Fruit fly (Drosophila melanogaster) whole organism, embryonic: ENCODE results near the gene CG32379.

Source experiments
- Bdp1 ChIP-seq: fragments of 200-800 bp; sonication (Bioruptor generic); optimal IDR thresholded peaks from 3 replicates; lab custom pipeline; 2016; ENCODE audit warnings: missing biosample characterization, missing genetic modification characterization
- CG10366 ChIP-seq: fragments of 200-800 bp; sonication (Bioruptor generic); IDR thresholded peaks from 2 replicates; pipeline ENCODE4 v1.3.6; 2022; ENCODE audit warnings: missing biosample characterization, missing genetic modification characterization
- CG10431 ChIP-seq: fragments of 200-800 bp; sonication (Bioruptor generic); optimal IDR thresholded peaks from 3 replicates; lab custom pipeline; 2018; ENCODE audit warnings: missing biosample characterization, mild to moderate bottlenecking, missing genetic modification characterization
- CG10959 ChIP-seq: fragments of 200-800 bp; sonication (Bioruptor generic); IDR thresholded peaks from 2 replicates; pipeline ENCODE4 v1.3.6; 2022; ENCODE audit warnings: missing biosample characterization, missing genetic modification characterization
- CG12219 ChIP-seq: fragments of 200-800 bp; sonication (Bioruptor generic); optimal IDR thresholded peaks from 3 replicates; lab custom pipeline; 2018; ENCODE audit warnings: missing biosample characterization, mild to moderate bottlenecking, missing genetic modification characterization
- CG16813 ChIP-seq: fragments of 200-800 bp; sonication (Bioruptor generic); IDR thresholded peaks from 3 replicates; pipeline ENCODE4 v1.3.6; 2022; ENCODE audit warnings: missing biosample characterization, missing genetic modification characterization; ENCODE audit not compliant: partially characterized antibody
- CG17612 ChIP-seq: fragments of 200-800 bp; sonication (Bioruptor generic); IDR thresholded peaks from 2 replicates; pipeline ENCODE4 v1.3.6; 2022; ENCODE audit warnings: missing biosample characterization, missing genetic modification characterization
- CG17912 ChIP-seq: fragments of 200-800 bp; sonication (Bioruptor generic); optimal IDR thresholded peaks from 2 replicates; lab custom pipeline; 2018; ENCODE audit warnings: missing biosample characterization, mild to moderate bottlenecking, missing genetic modification characterization
- CG2116 ChIP-seq: fragments of 200-800 bp; sonication (Bioruptor generic); optimal IDR thresholded peaks from 3 replicates; lab custom pipeline; 2018; ENCODE audit warnings: missing biosample characterization, mild to moderate bottlenecking, missing genetic modification characterization
- CG2712 ChIP-seq: fragments of 200-800 bp; optimal IDR thresholded peaks from 3 replicates; lab custom pipeline; 2019; ENCODE audit warnings: missing biosample characterization, mild to moderate bottlenecking, missing genetic modification characterization, moderate library complexity
- CG32767 ChIP-seq: fragments of 200-800 bp; sonication (Bioruptor generic); IDR thresholded peaks from 2 replicates; pipeline ENCODE4 v1.3.6; 2022; ENCODE audit warnings: missing biosample characterization, missing genetic modification characterization
- CG32772 ChIP-seq: fragments of 200-800 bp; sonication (Bioruptor generic); IDR thresholded peaks from 2 replicates; pipeline ENCODE4 v1.3.6; 2022; ENCODE audit warnings: missing biosample characterization, missing genetic modification characterization
- CG34224 ChIP-seq: fragments of 200-800 bp; sonication (Bioruptor generic); IDR thresholded peaks from 3 replicates; pipeline ENCODE4 v1.3.6; 2022; ENCODE audit warnings: missing biosample characterization, missing genetic modification characterization; ENCODE audit not compliant: partially characterized antibody
- CG4707 ChIP-seq: fragments of 200-800 bp; sonication (Bioruptor generic); optimal IDR thresholded peaks from 2 replicates; lab custom pipeline; 2018; ENCODE audit warnings: missing biosample characterization, mild to moderate bottlenecking, missing genetic modification characterization, moderate library complexity
- CG5245 ChIP-seq: fragments of 200-800 bp; sonication (Bioruptor generic); optimal IDR thresholded peaks from 3 replicates; lab custom pipeline; 2016; ENCODE audit warnings: missing biosample characterization, missing genetic modification characterization
- CG6689 ChIP-seq: fragments of 200-800 bp; sonication (Bioruptor generic); IDR thresholded peaks from 2 replicates; pipeline ENCODE4 v1.3.6; 2022; ENCODE audit warnings: missing biosample characterization, missing genetic modification characterization
- CG6854 ChIP-seq: fragments of 200-800 bp; sonication (Bioruptor generic); optimal IDR thresholded peaks from 3 replicates; lab custom pipeline; 2017; ENCODE audit warnings: missing biosample characterization, mild to moderate bottlenecking, missing genetic modification characterization
- CG7372 ChIP-seq: fragments of 200-800 bp; sonication (Bioruptor generic); IDR thresholded peaks from 2 replicates; pipeline ENCODE4 v1.3.6; 2022; ENCODE audit warnings: missing biosample characterization, missing genetic modification characterization
- CG8478 ChIP-seq: fragments of >200 bp; optimal IDR thresholded peaks from 2 replicates; lab custom pipeline; 2018
- CG9817 ChIP-seq: fragments of 200-800 bp; sonication (Bioruptor generic); optimal IDR thresholded peaks from 2 replicates; lab custom pipeline; 2018; ENCODE audit warnings: missing biosample characterization, mild to moderate bottlenecking, missing genetic modification characterization, moderate library complexity
- CG9876 ChIP-seq: fragments of 200-800 bp; sonication (Bioruptor generic); optimal IDR thresholded peaks from 2 replicates; lab custom pipeline; 2016; ENCODE audit warnings: missing biosample characterization, missing genetic modification characterization
- CG9932 ChIP-seq: fragments of 200-800 bp; sonication (Bioruptor generic); IDR thresholded peaks from 2 replicates; pipeline ENCODE4 v1.3.6; 2022; ENCODE audit warnings: missing biosample characterization, missing genetic modification characterization
- CoRest ChIP-seq: fragments of 200-800 bp; sonication (Bioruptor generic); optimal IDR thresholded peaks from 3 replicates; lab custom pipeline; 2018; ENCODE audit warnings: missing biosample characterization, mild to moderate bottlenecking, missing genetic modification characterization, moderate library complexity
- Dip3 ChIP-seq: fragments of 200-800 bp; sonication (Bioruptor generic); optimal IDR thresholded peaks from 3 replicates; lab custom pipeline; 2016; ENCODE audit warnings: missing biosample characterization, missing genetic modification characterization
- Fer1 ChIP-seq: fragments of 200-800 bp; sonication (Bioruptor generic); optimal IDR thresholded peaks from 2 replicates; lab custom pipeline; 2017; ENCODE audit warnings: missing biosample characterization, mild to moderate bottlenecking, missing genetic modification characterization
- GATAe ChIP-seq: fragments of 200-800 bp; sonication (Bioruptor generic); conservative IDR thresholded peaks from 2 replicates; pipeline ENCODE4 v1.3.6; 2022; ENCODE audit warnings: missing biosample characterization, missing genetic modification characterization
- HLH3B ChIP-seq: fragments of 200-800 bp; sonication (Bioruptor generic); IDR thresholded peaks from 2 replicates; pipeline ENCODE4 v1.3.6; 2022; ENCODE audit warnings: missing biosample characterization, missing genetic modification characterization
- Hmr ChIP-seq: fragments of 200-800 bp; sonication (Bioruptor generic); optimal IDR thresholded peaks from 3 replicates; lab custom pipeline; 2017; ENCODE audit warnings: mild to moderate bottlenecking, missing biosample characterization, missing genetic modification reagents, missing genetic modification characterization
- Hr78 ChIP-seq, 2 experiments: fragments of 200-800 bp in 1 of 2; fragments of >200 bp in 1 of 2; sonication (Bioruptor generic) in 1 of 2; optimal IDR thresholded peaks; 2 replicates each; lab custom pipeline; 2017 to 2019; ENCODE audit warnings: missing biosample characterization in 2 of 2, missing genetic modification characterization in 2 of 2, mild to moderate bottlenecking in 1 of 2, moderate library complexity in 1 of 2
- Mrtf ChIP-seq: fragments of 200-800 bp; sonication (Bioruptor generic); IDR thresholded peaks from 3 replicates; pipeline ENCODE4 v1.3.6; 2022; ENCODE audit warnings: missing biosample characterization, missing genetic modification characterization
- NK7.1 ChIP-seq: fragments of 200-800 bp; sonication (Bioruptor generic); optimal IDR thresholded peaks from 3 replicates; lab custom pipeline; 2016; ENCODE audit warnings: missing biosample characterization, missing genetic modification characterization
- NfI ChIP-seq: fragments of 200-800 bp; sonication (Bioruptor generic); optimal IDR thresholded peaks from 3 replicates; lab custom pipeline; 2018; ENCODE audit warnings: missing biosample characterization, mild to moderate bottlenecking, missing genetic modification characterization, moderate library complexity
- Scr ChIP-seq: fragments of 200-800 bp; sonication (Bioruptor generic); IDR thresholded peaks from 2 replicates; pipeline ENCODE4 v1.3.6; 2022; ENCODE audit warnings: missing biosample characterization, missing genetic modification characterization; ENCODE audit not compliant: partially characterized antibody
- Xbp1 ChIP-seq: fragments of 200-800 bp; sonication (Bioruptor generic); optimal IDR thresholded peaks from 3 replicates; lab custom pipeline; 2016; ENCODE audit warnings: missing biosample characterization, mild to moderate bottlenecking, missing genetic modification characterization
- YL-1 ChIP-seq: fragments of 200-800 bp; sonication (Bioruptor generic); optimal IDR thresholded peaks from 3 replicates; lab custom pipeline; 2017; ENCODE audit warnings: missing biosample characterization, mild to moderate bottlenecking, missing genetic modification characterization
- bab2 ChIP-seq: fragments of 200-800 bp; sonication (Bioruptor generic); optimal IDR thresholded peaks from 2 replicates; lab custom pipeline; 2016; ENCODE audit warnings: missing biosample characterization, missing genetic modification characterization
- bowl ChIP-seq: fragments of 200-800 bp; sonication (Bioruptor generic); IDR thresholded peaks from 2 replicates; pipeline ENCODE4 v1.3.6; 2022; ENCODE audit warnings: missing biosample characterization, missing genetic modification characterization
- danr ChIP-seq: fragments of 200-800 bp; sonication (Bioruptor generic); IDR thresholded peaks from 2 replicates; pipeline ENCODE4 v1.3.6; 2022; ENCODE audit warnings: missing biosample characterization, missing genetic modification characterization
- ems ChIP-seq: fragments of 200-800 bp; sonication (Bioruptor generic); optimal IDR thresholded peaks from 3 replicates; lab custom pipeline; 2016; ENCODE audit warnings: missing biosample characterization, missing genetic modification characterization
- gro ChIP-seq: fragments of 200-800 bp; sonication (Bioruptor generic); optimal IDR thresholded peaks from 2 replicates; lab custom pipeline; 2016; ENCODE audit warnings: missing biosample characterization, missing genetic modification characterization
- gsb-n ChIP-seq: fragments of 200-800 bp; sonication (Bioruptor generic); optimal IDR thresholded peaks from 3 replicates; lab custom pipeline; 2018; ENCODE audit warnings: missing biosample characterization, mild to moderate bottlenecking, missing genetic modification characterization
- h ChIP-seq: fragments of >200 bp; optimal IDR thresholded peaks from 2 replicates; lab custom pipeline; 2017
- kah ChIP-seq: fragments of 200-800 bp; sonication (Bioruptor generic); optimal IDR thresholded peaks from 2 replicates; lab custom pipeline; 2018; ENCODE audit warnings: missing biosample characterization, mild to moderate bottlenecking, missing genetic modification characterization
- oc ChIP-seq: fragments of 200-800 bp; sonication (Bioruptor generic); optimal IDR thresholded peaks from 2 replicates; lab custom pipeline; 2018; ENCODE audit warnings: missing biosample characterization, mild to moderate bottlenecking, missing genetic modification characterization, moderate library complexity
- ranshi ChIP-seq: fragments of 200-800 bp; sonication (Bioruptor generic); IDR thresholded peaks from 2 replicates; pipeline ENCODE4 v1.3.6; 2022; ENCODE audit warnings: missing biosample characterization, missing genetic modification characterization
- sens ChIP-seq: fragments of 200-800 bp; sonication (Bioruptor generic); peaks from one replicate; lab custom pipeline; 2016; ENCODE audit warnings: missing biosample characterization, missing genetic modification characterization
- slbo ChIP-seq: fragments of 200-800 bp; sonication (Bioruptor generic); IDR thresholded peaks from 2 replicates; pipeline ENCODE4 v1.3.6; 2022; ENCODE audit warnings: missing biosample characterization, missing genetic modification characterization
- tap ChIP-seq: fragments of 200-800 bp; optimal IDR thresholded peaks from 3 replicates; lab custom pipeline; 2019; ENCODE audit warnings: missing biosample characterization, mild to moderate bottlenecking, missing genetic modification characterization, moderate library complexity
- tin ChIP-seq: fragments of 200-800 bp; sonication (Bioruptor generic); optimal IDR thresholded peaks from 3 replicates; lab custom pipeline; 2016; ENCODE audit warnings: missing biosample characterization, missing genetic modification characterization
- tx ChIP-seq: fragments of 200-800 bp; sonication (Bioruptor generic); optimal IDR thresholded peaks from 2 replicates; lab custom pipeline; 2016; ENCODE audit warnings: missing biosample characterization, missing genetic modification characterization
- usp ChIP-seq: fragments of >200 bp; optimal IDR thresholded peaks from 2 replicates; lab custom pipeline; 2017; ENCODE audit warnings: missing biosample characterization, missing genetic modification characterization
- vvl ChIP-seq: fragments of 200-800 bp; sonication (Bioruptor generic); IDR thresholded peaks from 2 replicates; pipeline ENCODE4 v1.3.6; 2022; ENCODE audit warnings: missing biosample characterization, missing genetic modification characterization
- zfh1 ChIP-seq: fragments of 200-800 bp; sonication (Bioruptor generic); IDR thresholded peaks from 3 replicates; pipeline ENCODE4 v1.3.6; 2022; ENCODE audit warnings: missing biosample characterization, missing genetic modification characterization

The CG32379 gene

DNA sequence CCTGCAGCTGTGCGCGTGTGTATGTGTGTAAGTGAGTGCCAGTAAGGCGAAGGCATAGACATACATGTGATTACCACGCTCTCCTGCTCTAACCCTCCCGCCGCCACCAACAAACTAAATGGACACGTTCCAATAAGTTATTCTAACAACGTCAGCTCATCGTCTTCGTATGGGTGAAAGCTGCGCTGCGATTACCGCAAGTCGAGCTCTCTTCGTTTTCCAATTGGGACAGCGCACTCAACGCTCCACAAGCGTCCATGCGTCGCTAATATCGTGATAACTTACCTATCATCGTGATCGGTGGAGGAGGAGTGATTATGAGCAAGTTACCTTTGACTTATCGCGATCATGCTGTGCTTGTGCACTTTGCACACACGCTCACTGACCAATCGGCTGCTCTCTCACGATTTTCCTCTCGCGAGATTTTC lies 35.0 kb upstream of the CG32379 start (continued):
- TF ChIP-seq CG5245 (GFP tag; lab: Kevin White, UChicago) (peak; percentile 2), bowl (no peak), h (lab: Kevin White, UChicago) (no peak), zfh1 (GFP tag; lab: Robert Waterston, UW) (0 out of 3 replicates have a peak, but pooled peaks have one; percentile 38), CG34224 (GFP tag; lab: Robert Waterston, UW) (no peak), CG17612 (no peak), CG32767 (GFP tag; lab: Robert Waterston, UW) (no peak), Bdp1 (GFP tag; lab: Kevin White, UChicago) (no peak), NfI (GFP tag; lab: Kevin White, UChicago) (no peak), Scr (GFP tag; lab: Robert Waterston, UW) (no peak), CG10959 (GFP tag; lab: Robert Waterston, UW) (no peak), CG8478 (no peak), CG4707 (no peak), CG2712 (tag; lab: Kevin White, UChicago) (no peak), vvl (peak; percentile 64; the same call in 1 of the 2 replicates), CG9932 (GFP tag; lab: Robert Waterston, UW) (no peak), tx (GFP tag; lab: Kevin White, UChicago) (no peak), Mrtf (GFP tag; lab: Robert Waterston, UW) (no peak), Fer1 (GFP tag; lab: Kevin White, UChicago) (peak; percentile 18), Dip3 (no peak), CG2116 (no peak), CG17912 (GFP tag; lab: Kevin White, UChicago) (no peak), CG16813 (GFP tag; lab: Robert Waterston, UW) (no peak), Xbp1 (GFP tag; lab: Kevin White, UChicago) (no peak), gsb-n (tag; lab: Kevin White, UChicago) (peak; percentile 30), bab2 (GFP tag; lab: Kevin White, UChicago) (no peak), CG32772 (GFP tag; lab: Robert Waterston, UW) (no peak), usp (GFP tag; lab: Kevin White, UChicago) (no peak), sens (GFP tag; lab: Kevin White, UChicago) (peak; percentile 71), ranshi (GFP tag; lab: Robert Waterston, UW) (no peak; the same call in 1 of the 2 replicates), GATAe (no peak), gro (peak; percentile 40), ems (GFP tag; lab: Kevin White, UChicago) (no peak), YL-1 (GFP tag; lab: Kevin White, UChicago) (peak; percentile 4), HLH3B (GFP tag; lab: Robert Waterston, UW) (peak; percentile 58; the same call in 1 of the 2 replicates), CG12219 (GFP tag; lab: Kevin White, UChicago) (no peak), kah (no peak), CG6854 (no peak), slbo (GFP tag; lab: Robert Waterston, UW) (no peak), CG6689 (no peak), CG10431 (GFP tag; lab: Kevin White, UChicago) (peak; percentile 99), danr (GFP tag; lab: Robert Waterston, UW) (no peak), CoRest (tag; lab: Kevin White, UChicago) (no peak), tap (tag; lab: Kevin White, UChicago) (no peak), CG9817 (tag; lab: Kevin White, UChicago) (no peak), Hmr (GFP tag; lab: Kevin White, UChicago) (no peak), NK7.1 (GFP tag; lab: Kevin White, UChicago) (no peak), CG7372 (GFP tag; lab: Robert Waterston, UW) (no peak), CG9876 (GFP tag; lab: Kevin White, UChicago) (no peak), Hr78 (GFP tag; optimal IDR thresholded peaks at IDR 0.05; lab: Kevin White, UChicago) (peak in 1 of 2 experiments; percentile 95), CG10366 (GFP tag; lab: Robert Waterston, UW) (no peak), oc (tag; lab: Kevin White, UChicago) (peak; percentile 50), tin (GFP tag; lab: Kevin White, UChicago) (no peak)
